Fruit fly (Drosophila melanogaster): ENCODE results near the gene BI-1.
A peak's percentile ranks its signal among the peaks of the same experiment; 100 is the strongest.

The BI-1 gene

DNA sequence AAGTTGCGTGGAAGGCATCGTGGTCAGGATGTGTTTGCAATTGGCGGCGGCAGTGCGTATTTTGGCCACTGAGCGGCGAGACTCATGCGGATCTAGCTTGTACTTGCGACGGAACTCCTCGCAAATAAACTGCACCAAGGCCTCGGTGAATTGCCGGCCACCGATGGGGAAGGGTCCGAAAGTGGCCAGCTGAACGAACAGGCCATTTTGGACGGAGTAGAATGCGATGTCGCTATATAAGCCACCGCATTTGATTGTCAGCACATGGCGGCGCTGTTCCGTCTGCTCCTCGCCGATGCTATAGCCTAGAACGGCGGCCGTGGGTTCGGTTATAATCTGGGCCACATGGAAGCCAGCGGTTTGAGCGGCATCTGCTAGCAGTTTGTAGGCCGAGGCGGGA lies 36.4 kb upstream of the BI-1 start:
- TF ChIP-seq Hmx (GFP tag; optimal IDR thresholded peaks at IDR 0.05) (no peak), MBD-R2 (GFP tag; IDR thresholded peaks at IDR 0.05) (no peak), mirr (GFP tag; optimal IDR thresholded peaks at IDR 0.05) (no peak), bcd (GFP tag; optimal IDR thresholded peaks at IDR 0.05) (no peak), br (optimal IDR thresholded peaks at IDR 0.05) (no peak), CG4360 (GFP tag; IDR thresholded peaks at IDR 0.05) (no peak), zen2 (GFP tag; IDR thresholded peaks at IDR 0.05; ENCODE audit: partially characterized antibody) (no peak), TFAM (GFP tag; optimal IDR thresholded peaks at IDR 0.05) (no peak), CG6765 (GFP tag; optimal IDR thresholded peaks at IDR 0.05) (no peak), hb (GFP tag; IDR thresholded peaks at IDR 0.05; ENCODE audit: partially characterized antibody) (no peak), CG14667 (GFP tag; IDR thresholded peaks at IDR 0.05) (no peak), Hr78 (GFP tag; optimal IDR thresholded peaks at IDR 0.05) (no peak), ranshi (GFP tag; IDR thresholded peaks at IDR 0.05) (no peak), CG7786 (GFP tag; optimal IDR thresholded peaks at IDR 0.05) (no peak)

dm6 chr3L:8340264-8341095 lies 31.7 kb upstream of the BI-1 start, which contains the start of the genes Prim1 and CG7083:
Gene Prim1 (plus strand): TSS chr3L:8340314.
Gene CG7083 (plus strand): TSS chr3L:8340785.
- peak; percentile 64 for TF ChIP-seq CG4424 (GFP tag; optimal IDR thresholded peaks at IDR 0.05)
- TF ChIP-seq pho (GFP tag; optimal IDR thresholded peaks at IDR 0.05) = peak; percentile 71
- 0 out of 4 replicates have a peak, but pooled peaks have one; percentile 49 for TF ChIP-seq Dll (GFP tag; IDR thresholded peaks at IDR 0.05; ENCODE audit: partially characterized antibody)
- TF ChIP-seq CG13624 (GFP tag; optimal IDR thresholded peaks at IDR 0.05) = peak; percentile 97
- peak; percentile 67 for TF ChIP-seq CG34376 (GFP tag; optimal IDR thresholded peaks at IDR 0.05)
- no peak; the same call in 1 of the 2 replicates for TF ChIP-seq CG31441 (GFP tag; IDR thresholded peaks at IDR 0.05)
- peak; percentile 42; the same call in 1 of the 3 replicates for TF ChIP-seq CG14050 (GFP tag; IDR thresholded peaks at IDR 0.05)
- TF ChIP-seq ap (GFP tag; IDR thresholded peaks at IDR 0.05) = no peak
- peak; percentile 69 for TF ChIP-seq mam (GFP tag; optimal IDR thresholded peaks at IDR 0.05)
- TF ChIP-seq YL-1 (GFP tag; optimal IDR thresholded peaks at IDR 0.05) = peak; percentile 96
- no peak for TF ChIP-seq sna (GFP tag; IDR thresholded peaks at IDR 0.05; ENCODE audit: partially characterized antibody)
- TF ChIP-seq Fer3 (tag; optimal IDR thresholded peaks at IDR 0.05) = peak; percentile 32
- TF ChIP-seq NC2β (GFP tag; optimal IDR thresholded peaks at IDR 0.05) = peak; percentile 46
- TF ChIP-seq CG30020 (tag; optimal IDR thresholded peaks at IDR 0.05) = peak; percentile 35
- 0 out of 3 replicates have a peak, but pooled peaks have one; percentile 31 for TF ChIP-seq mld (GFP tag; IDR thresholded peaks at IDR 0.05; ENCODE audit: partially characterized antibody)
- TF ChIP-seq CG4617 (GFP tag; optimal IDR thresholded peaks at IDR 0.05; ENCODE audit: borderline replicate concordance) = peak; percentile 84
- TF ChIP-seq slp2 (GFP tag; optimal IDR thresholded peaks at IDR 0.05) = peak; percentile 55
- no peak for TF ChIP-seq CG32767 (GFP tag; IDR thresholded peaks at IDR 0.05)
- TF ChIP-seq HmgZ (tag; optimal IDR thresholded peaks at IDR 0.05) = peak; percentile 64
- TF ChIP-seq CG12744 (GFP tag; optimal IDR thresholded peaks at IDR 0.05) = peak; percentile 34
- TF ChIP-seq dpn (GFP tag; optimal IDR thresholded peaks at IDR 0.05) = peak; percentile 43 to 52
- peak; percentile 26 for TF ChIP-seq Lhr (GFP tag; optimal IDR thresholded peaks at IDR 0.05)
- TF ChIP-seq sisA (GFP tag; IDR thresholded peaks at IDR 0.05) = 0 out of 2 replicates have a peak, but pooled peaks have one; percentile 22
- TF ChIP-seq Sox102F (GFP tag; optimal IDR thresholded peaks at IDR 0.05) = peak; percentile 53
- TF ChIP-seq CG30431 (GFP tag; optimal IDR thresholded peaks at IDR 0.05) = peak; percentile 23
- TF ChIP-seq vvl (GFP tag; IDR thresholded peaks at IDR 0.05) = peak; percentile 62
- no peak for TF ChIP-seq Oaz (GFP tag; IDR thresholded peaks at IDR 0.05)
- TF ChIP-seq Awh (GFP tag; IDR thresholded peaks at IDR 0.05) = no peak
- TF ChIP-seq ro (GFP tag; IDR thresholded peaks at IDR 0.05) = no peak
- TF ChIP-seq CG12219 (GFP tag; optimal IDR thresholded peaks at IDR 0.05) = peak; percentile 14
- no peak for TF ChIP-seq cad (GFP tag; optimal IDR thresholded peaks at IDR 0.05)
- no peak for TF ChIP-seq sim (GFP tag; IDR thresholded peaks at IDR 0.05)
- TF ChIP-seq CG3838 (GFP tag; optimal IDR thresholded peaks at IDR 0.05) = no peak
- peak; percentile 46 for TF ChIP-seq nerfin-1 (tag; optimal IDR thresholded peaks at IDR 0.05)
- TF ChIP-seq tio (GFP tag; optimal IDR thresholded peaks at IDR 0.05) = no peak
